Fruit fly (Drosophila melanogaster) S2 (cell line): ENCODE measurements around the gene CG15927.

Experiments
- CG8478 ChIP-seq: fragments of >200 bp; optimal IDR thresholded peaks from 2 replicates; lab custom pipeline; 2018
- CTCF ChIP-seq, 2 experiments: fragments of >200 bp; optimal IDR thresholded peaks; 2 replicates each; lab custom pipeline; 2018

- TF ChIP-seq CG8478 (lab: Kevin White, UChicago) (no peak), CTCF (optimal IDR thresholded peaks at IDR 0.05; lab: Kevin White, UChicago) (no peak)
These were observed 43.6 kb downstream of the CG15927 start for dm6 chrX:12498101-12498500.
